Fruit fly (Drosophila melanogaster) whole organism, larva: Measurements from ENCODE around the gene CG7627.

Experiments
- noc ChIP-seq: fragments of 200-800 bp; sonication (Bioruptor generic); optimal IDR thresholded peaks from 3 replicates; lab custom pipeline; 2019; ENCODE audit warnings: missing biosample characterization, mild to moderate bottlenecking, missing genetic modification characterization, moderate library complexity

The CG7627 gene

dm6 chr2L:8355419-8355818 is 6.8 kb downstream of the CG7627 start:
- no peak for TF ChIP-seq noc

- no peak for TF ChIP-seq noc
These were observed 10.4 kb downstream of the CG7627 start, which contains the start of gene Mur29B for dm6 chr2L:8351864-8352263. Gene Mur29B (plus strand): TSS chr2L:8352187.

DNA sequence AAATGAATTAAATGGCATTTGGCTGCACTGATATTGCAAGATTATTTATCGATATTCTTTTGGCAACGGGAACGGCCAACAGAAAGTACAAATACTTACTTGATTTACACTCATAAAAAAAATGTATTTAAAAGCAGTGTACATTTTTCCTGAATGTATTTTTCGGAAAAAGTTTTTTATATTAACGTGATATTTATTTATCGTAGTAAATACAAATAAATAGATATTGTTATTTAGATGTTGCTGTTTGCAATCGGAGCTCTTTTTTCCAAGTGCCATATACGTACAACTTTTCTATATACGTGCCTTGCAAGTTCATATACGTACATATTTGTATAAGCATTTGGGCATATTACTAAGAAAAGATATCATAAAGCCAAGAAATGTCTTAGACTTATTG is 10.9 kb downstream of the CG7627 start:
- no peak for TF ChIP-seq noc

DNA sequence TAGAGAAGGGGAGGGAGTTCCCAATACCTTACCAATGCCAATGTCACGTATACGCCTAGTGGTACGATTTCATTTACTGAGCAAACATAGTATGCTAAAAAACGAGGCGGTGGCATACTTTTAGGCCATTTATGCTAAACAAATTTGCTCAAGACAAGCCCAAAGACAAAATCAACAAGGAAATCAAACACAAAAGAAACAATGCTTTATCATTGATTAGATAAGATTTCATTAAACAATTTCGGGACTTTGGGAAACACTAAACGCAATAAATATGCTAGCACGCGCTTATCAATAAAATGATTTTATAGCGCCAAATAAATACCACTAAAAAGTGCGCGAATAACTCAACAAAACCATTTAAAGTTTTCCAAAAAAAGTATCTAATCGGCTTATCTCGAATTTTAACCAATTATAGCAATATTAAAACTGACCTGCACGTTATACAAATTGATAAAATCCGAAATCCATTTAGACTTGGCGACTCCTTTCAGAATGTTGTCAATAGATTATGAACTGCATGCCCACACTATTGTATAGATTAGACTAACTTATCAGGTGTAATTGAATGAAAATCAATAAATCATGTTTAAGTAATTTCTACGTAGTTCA is 11.6 kb downstream of the CG7627 start:
- peak; percentile 89 for TF ChIP-seq noc

DNA sequence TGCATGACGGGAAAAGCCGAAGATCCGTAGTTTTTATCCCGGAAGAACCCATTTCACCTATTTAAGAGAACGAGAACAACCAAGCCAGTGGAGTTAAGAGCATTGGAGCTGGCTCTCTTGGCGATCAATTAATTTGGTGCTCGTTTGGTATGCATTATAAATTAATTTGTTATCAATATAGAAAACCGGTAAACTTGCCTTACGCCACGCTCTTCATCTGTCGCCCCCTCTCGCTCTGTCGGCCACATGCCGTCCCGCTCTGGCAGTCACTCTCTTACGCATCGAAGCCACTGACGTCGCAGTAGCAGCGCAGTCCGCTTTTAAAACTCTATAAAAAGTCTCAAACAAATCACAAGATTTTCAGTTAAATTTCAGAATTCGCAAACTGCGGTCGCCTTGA is 16.0 kb downstream of the CG7627 start, which contains the start of gene CG7778:
Gene CG7778 (plus strand): TSS at position 361 of the 400 bp plus-strand sequence.
- TF ChIP-seq noc = no peak

dm6 chr2L:8344536-8344935 is 17.7 kb downstream of the CG7627 start:
- TF ChIP-seq noc = peak; percentile 51

- no peak for TF ChIP-seq noc
These were observed 19.9 kb downstream of the CG7627 start, which contains the start of gene CG14273 for dm6 chr2L:8342395-8342794. Gene CG14273 (plus strand): TSS chr2L:8342695.

DNA sequence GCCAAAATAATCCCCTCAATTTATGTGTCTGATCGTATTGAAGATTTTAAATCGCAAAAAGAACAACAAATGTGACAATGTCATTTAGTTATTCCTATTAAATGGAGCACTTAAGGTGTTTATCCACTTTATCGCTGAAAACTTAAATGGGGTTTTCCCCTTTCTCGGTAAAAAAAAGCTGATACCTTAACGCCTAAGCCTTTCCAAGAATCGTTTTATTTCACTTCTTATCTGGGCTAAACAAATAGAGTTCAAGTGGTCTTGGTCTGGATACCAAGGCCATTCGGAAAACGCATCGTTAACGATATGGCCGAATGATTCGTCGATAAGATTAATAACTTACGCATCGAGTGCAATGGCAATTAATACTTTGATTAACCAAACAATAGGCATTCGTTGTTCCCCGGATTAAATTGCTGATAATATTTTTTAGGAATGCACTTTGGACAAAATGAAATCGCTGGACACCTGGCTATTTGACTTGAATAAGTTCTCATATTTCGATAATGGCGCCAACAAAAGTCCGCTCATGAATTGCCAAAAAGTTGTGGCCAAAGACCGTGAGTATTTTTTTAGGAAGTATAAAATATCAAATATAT is 22.4 kb downstream of the CG7627 start:
- TF ChIP-seq noc = no peak

DNA sequence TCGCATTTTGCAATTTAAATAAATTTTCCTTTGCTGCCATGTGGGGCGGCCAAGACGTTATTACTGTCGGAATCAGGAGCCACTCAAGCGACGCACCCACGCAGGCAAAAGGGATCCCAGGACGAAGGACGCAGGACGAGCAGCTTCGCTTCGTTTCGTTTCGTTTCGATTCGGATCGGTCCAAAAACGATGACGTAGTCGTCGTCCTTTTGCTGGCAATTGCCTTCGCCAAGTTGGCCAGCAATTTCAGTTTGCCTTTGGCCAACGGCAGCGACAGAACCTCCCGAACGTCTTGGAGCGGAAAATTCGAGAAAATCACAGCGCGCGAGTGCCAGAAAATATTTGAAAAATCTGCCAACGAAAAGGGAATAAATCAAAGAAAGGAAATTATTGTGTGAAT is 24.2 kb downstream of the CG7627 start, which contains the start of gene witty:
Gene witty (plus strand): TSS at position 249 of the 400 bp plus-strand sequence.
- TF ChIP-seq noc = no peak

DNA sequence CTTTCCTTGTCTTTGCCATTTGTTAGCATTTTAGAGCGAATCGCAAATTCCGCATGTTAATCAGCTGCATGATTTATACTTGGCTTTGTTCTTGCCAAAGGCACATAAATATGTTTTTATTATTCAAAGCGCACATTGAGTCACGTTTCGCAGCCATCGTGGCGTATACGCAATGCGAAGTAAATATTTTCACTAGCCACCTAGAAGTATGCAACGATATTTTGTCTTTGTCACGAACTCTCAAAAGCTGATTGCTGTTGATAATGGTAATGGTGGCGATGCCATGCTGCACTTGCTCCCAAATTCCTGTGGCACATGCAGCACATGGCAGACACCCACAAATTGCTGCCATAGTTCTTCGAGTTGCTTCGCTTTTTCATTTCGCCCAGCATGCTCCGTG is 27.6 kb downstream of the CG7627 start:
- no peak for TF ChIP-seq noc

DNA sequence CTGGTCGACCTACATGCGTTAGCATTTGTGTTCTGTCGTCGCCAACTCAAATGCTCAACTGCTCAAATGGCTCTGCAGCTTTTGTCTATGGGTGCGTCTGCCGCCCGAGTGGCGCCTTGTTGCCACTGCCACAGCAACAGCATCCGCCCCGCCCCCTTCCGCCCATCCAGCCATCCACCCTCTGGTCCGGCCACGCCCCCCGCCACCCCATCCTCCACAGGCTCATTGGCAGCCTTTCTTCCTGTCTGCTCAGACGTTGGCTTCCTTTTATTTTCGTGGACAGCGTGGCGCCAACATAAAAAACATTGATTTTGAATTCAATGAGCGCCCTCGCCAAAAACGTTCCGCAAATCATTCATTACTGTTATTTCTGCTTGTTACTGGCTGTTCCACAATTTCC is 28.6 kb downstream of the CG7627 start:
- TF ChIP-seq noc = no peak

DNA sequence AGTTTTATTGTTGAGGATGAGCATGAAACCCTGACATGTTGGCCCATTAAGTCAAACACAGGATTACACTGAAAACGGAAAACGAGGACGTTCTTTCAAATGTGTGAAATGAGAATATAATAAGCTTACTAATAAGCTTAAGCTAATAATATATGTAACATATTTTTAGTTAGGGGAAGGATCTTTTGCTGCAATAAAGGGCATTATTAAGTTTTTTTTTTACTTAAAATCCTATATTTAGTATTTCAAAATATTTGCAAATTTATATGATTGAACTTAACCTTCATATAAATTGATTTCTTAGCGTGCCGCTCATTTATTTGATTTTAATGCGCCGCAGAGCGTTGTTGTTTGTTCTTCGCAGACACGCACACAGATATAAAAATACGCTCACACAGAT is 29.1 kb downstream of the CG7627 start:
- TF ChIP-seq noc = no peak

DNA sequence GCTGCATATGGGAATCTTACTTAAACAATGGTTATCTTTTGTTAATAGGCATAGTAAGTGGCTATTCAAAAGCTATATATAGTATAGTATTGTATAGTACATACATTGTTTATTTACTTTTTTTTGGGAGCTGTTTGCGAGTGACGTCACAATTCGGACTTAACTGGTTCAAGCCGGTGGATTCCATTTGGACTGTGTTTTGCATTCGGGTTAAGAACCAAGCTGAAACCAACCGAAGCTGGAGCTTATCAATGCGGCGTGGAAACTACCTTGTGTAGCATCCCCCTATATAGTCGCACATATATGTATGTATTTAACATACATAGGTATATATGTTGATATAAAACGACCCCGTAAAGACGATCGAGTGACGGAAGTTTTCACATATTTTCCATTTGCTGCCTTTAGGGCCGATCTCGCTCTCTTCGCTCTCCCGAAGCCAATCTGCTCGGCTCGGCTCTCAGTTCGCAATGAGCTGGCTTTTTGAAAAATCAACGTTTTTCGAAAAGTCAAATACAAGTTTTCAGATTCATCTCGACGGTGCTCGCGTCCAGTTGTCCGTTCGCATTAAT is 33.7 kb downstream of the CG7627 start:
- TF ChIP-seq noc = no peak

DNA sequence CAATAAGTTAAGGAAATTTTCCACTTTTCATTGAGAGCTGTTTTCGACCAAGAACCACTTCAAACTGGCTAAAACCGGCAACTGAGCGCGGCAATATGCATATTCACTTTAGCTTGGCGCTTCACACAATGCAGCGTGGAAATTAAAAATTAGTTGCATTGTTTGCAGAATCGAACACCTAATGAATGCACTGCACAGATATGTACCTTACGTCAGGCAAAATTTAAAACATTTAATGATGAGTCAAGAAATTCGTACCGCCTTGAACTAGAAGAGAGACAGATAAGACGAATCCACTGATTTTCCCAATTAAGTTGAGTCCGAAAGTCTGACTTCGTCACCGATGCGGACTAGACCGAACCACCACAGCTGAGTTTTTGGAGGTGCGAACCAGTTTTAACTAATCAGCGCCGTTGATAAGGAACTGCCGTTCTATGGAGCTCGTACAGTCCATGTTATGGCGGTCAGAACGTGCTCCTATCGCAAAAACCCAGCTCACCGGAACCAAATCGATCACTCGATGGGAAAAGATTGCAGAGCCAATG is 34.4 kb downstream of the CG7627 start:
- TF ChIP-seq noc = peak; percentile 0

DNA sequence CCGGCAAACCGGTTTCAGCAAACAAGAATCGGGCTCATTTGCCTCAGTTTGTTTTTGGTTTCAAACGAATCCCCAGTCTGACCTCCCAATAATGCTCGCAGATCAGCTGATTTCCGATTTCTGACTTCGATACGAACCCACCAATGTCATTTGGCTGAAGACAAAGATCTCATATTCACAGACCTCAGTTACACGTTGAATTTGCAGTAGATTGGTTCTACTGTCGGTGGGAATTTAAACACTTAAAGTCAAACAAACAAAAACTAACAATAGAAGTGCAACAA is 35.1 kb downstream of the CG7627 start, which contains the start of gene CG14275:
Gene CG14275 (plus strand): TSS at position 185 of the 284 bp plus-strand sequence.
- TF ChIP-seq noc = no peak

DNA sequence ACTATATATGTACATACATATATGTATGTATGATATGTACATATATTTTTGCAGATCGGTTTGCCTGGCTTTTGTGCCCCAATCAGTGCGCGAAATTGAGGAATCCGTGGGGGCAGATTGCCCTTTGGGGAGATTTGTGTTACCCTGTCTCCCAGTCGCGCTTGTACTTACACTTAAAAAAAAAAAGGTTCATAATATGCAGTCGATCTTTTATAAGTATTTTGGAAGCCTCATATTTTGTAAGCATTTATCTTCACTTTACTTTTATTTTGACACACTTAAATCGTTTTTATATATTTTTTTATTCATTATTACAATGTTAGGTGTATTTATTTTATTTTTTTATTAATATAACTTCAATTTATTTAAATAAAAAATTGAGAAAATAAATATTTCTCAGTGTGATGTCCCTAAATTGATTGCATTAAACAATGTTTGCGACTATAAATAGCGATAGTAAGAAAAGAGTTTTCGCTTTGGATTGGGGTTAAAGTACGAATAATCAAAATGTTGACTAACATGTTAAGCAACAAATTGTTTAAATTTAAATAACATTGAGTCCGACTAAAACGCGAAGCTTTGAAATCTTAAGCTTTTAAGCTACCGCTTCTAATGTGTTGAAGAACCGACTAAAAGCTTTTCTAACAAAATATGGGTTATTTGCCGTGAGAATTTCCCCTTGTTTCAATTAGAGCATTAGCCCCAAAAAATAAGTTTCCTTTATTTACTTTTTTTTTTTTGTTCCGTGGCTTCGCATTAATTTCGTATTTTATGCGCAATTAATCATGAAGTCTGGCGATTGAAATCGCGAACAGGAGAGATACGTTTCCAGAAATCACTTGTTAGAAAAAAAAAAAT is 35.6 kb downstream of the CG7627 start:
- TF ChIP-seq noc = peak; percentile 13

dm6 chr2L:8325150-8325549 is 37.1 kb downstream of the CG7627 start, which contains the start of gene CG7781:
Gene CG7781 (minus strand): TSS chr2L:8325409.
- TF ChIP-seq noc = no peak
